Worm (Caenorhabditis elegans): ENCODE data around the gene dos-3.

- TF ChIP-seq nhr-11 (tag; optimal IDR thresholded peaks at IDR 0.05), result no peak
- TF ChIP-seq lsy-2 (tag; optimal IDR thresholded peaks at IDR 0.05), result peak; percentile 67 to 89
- no peak for TF ChIP-seq aly-2 (tag; optimal IDR thresholded peaks at IDR 0.05)
- TF ChIP-seq unc-39 (tag; optimal IDR thresholded peaks at IDR 0.05), result no peak
- peak; percentile 81 for TF ChIP-seq ztf-4 (tag; optimal IDR thresholded peaks at IDR 0.05)
- peak; percentile 95 for TF ChIP-seq sma-3 (GFP tag; optimal IDR thresholded peaks at IDR 0.05)
- no peak for TF ChIP-seq elt-1 (tag; optimal IDR thresholded peaks at IDR 0.05)
- TF ChIP-seq nhr-237 (tag; optimal IDR thresholded peaks at IDR 0.05), result no peak
- TF ChIP-seq snpc-4 (tag; optimal IDR thresholded peaks at IDR 0.05), result peak; percentile 28
- peak; percentile 35 for TF ChIP-seq skn-1 (tag; optimal IDR thresholded peaks at IDR 0.05)
- peak; percentile 83 to 94 for TF ChIP-seq mdl-1 (tag; optimal IDR thresholded peaks at IDR 0.05)
- TF ChIP-seq ztf-11 (tag; optimal IDR thresholded peaks at IDR 0.05), result no peak
These were observed 5.5 kb downstream of the dos-3 start for ce11 chrIII:833711-834442.
